Fruit fly (Drosophila melanogaster): Measurements from ENCODE around the gene Ir68b.

dm6 chr3L:12077348-12077747 lies 49.8 kb downstream of the Ir68b start:
- TF ChIP-seq Sin3A (optimal IDR thresholded peaks at IDR 0.05) (no peak), insv (optimal IDR thresholded peaks at IDR 0.05) (no peak)

Data from Kc167 (cell line).